Worm (Caenorhabditis elegans) whole organism, midembryonic: ENCODE results near the gene srlf-15.

Experiments
- cog-1 ChIP-seq: sonication (generic microtip); optimal IDR thresholded peaks from 2 replicates; lab custom pipeline; 2016; ENCODE audit warnings: missing genetic modification characterization, missing compliant biosample characterization
- ztf-23 ChIP-seq: fragments of 200-800 bp; sonication (Bioruptor generic); IDR thresholded peaks from 2 replicates; pipeline ENCODE4 v1.3.6; 2022; ENCODE audit warnings: missing genetic modification reagents, missing genetic modification characterization, missing compliant biosample characterization
- ztf-29 ChIP-seq: fragments of 200-800 bp; sonication (Bioruptor generic); IDR thresholded peaks from 2 replicates; pipeline ENCODE4 v1.3.6; 2022; ENCODE audit warnings: missing genetic modification reagents, missing genetic modification characterization, missing compliant biosample characterization

DNA sequence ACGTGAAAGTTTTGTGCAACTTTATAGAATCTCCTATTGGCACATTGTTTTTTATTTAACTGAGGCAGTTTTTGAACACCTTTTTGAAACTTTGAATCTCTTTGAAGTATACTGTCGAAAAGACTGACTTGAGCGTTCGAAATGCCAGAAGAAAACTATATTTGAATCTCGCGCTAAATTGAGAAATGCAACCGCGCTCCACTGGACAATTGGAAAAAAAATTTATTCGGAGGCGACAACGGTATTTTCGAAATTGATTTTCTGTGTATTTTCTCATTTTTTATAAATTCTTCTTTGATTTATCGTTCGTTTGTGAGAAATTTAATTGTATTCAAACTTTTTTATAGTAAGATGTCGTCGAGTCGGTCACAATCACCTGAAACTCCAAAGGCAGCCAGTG is 13.9 kb upstream of the srlf-15 start, which contains the start of gene let-858:
- TF ChIP-seq cog-1 (tag; lab: Kevin White, UChicago), result no peak
- TF ChIP-seq ztf-29 (GFP tag; lab: Robert Waterston, UW), result no peak
- TF ChIP-seq ztf-23 (GFP tag; lab: Robert Waterston, UW), result no peak
